Worm (Caenorhabditis elegans) whole organism, early embryonic: ENCODE measurements around the gene jamp-1.

ENCODE experiments used
- aly-1 ChIP-seq: sonication (generic microtip); optimal IDR thresholded peaks from 2 replicates; lab custom pipeline; 2016; ENCODE audit warnings: missing genetic modification characterization, missing compliant biosample characterization
- ama-1 ChIP-seq: fragments of 150-350 bp; optimal IDR thresholded peaks from 2 replicates; lab custom pipeline; 2014
- ceh-13 ChIP-seq: fragments of 200-800 bp; sonication (Bioruptor generic); optimal IDR thresholded peaks from 2 replicates; lab custom pipeline; 2018; ENCODE audit warnings: mild to moderate bottlenecking, missing genetic modification characterization, missing compliant biosample characterization
- ets-7 ChIP-seq: sonication (generic microtip); optimal IDR thresholded peaks from 2 replicates; lab custom pipeline; 2016; ENCODE audit warnings: missing genotype, missing genetic modification characterization, missing compliant biosample characterization
- flt-1 ChIP-seq: fragments of 200-800 bp; sonication (Bioruptor generic); IDR thresholded peaks from 2 replicates; pipeline ENCODE4 v1.3.6; 2022; ENCODE audit warnings: missing genetic modification characterization, missing compliant biosample characterization
- hmg-4 ChIP-seq: fragments of 200-800 bp; sonication (Bioruptor generic); optimal IDR thresholded peaks from 2 replicates; lab custom pipeline; 2018; ENCODE audit warnings: mild to moderate bottlenecking, missing genetic modification characterization, missing compliant biosample characterization
- hnd-1 ChIP-seq: sonication (generic microtip); optimal IDR thresholded peaks from 2 replicates; lab custom pipeline; 2016; ENCODE audit warnings: missing genetic modification characterization, missing compliant biosample characterization
- pes-1 ChIP-seq: fragments of 200-800 bp; sonication (Bioruptor generic); IDR thresholded peaks from 2 replicates; pipeline ENCODE4 v1.3.6; 2022; ENCODE audit warnings: missing genetic modification reagents, missing genetic modification characterization, missing compliant biosample characterization
- scrt-1 ChIP-seq: fragments of 200-800 bp; sonication (Bioruptor generic); IDR thresholded peaks from 2 replicates; pipeline ENCODE4 v1.3.6; 2022; ENCODE audit warnings: missing genetic modification characterization, missing compliant biosample characterization
- sea-1 ChIP-seq: fragments of 200-800 bp; sonication (Bioruptor generic); conservative IDR thresholded peaks from 2 replicates; pipeline ENCODE4 v1.3.6; 2022; ENCODE audit warnings: missing genetic modification characterization, missing compliant biosample characterization
- tbx-37 ChIP-seq: fragments of 200-800 bp; sonication (Bioruptor generic); conservative IDR thresholded peaks from 2 replicates; pipeline ENCODE4 v1.3.6; 2022; ENCODE audit warnings: missing genetic modification reagents, missing genetic modification characterization, missing compliant biosample characterization

DNA sequence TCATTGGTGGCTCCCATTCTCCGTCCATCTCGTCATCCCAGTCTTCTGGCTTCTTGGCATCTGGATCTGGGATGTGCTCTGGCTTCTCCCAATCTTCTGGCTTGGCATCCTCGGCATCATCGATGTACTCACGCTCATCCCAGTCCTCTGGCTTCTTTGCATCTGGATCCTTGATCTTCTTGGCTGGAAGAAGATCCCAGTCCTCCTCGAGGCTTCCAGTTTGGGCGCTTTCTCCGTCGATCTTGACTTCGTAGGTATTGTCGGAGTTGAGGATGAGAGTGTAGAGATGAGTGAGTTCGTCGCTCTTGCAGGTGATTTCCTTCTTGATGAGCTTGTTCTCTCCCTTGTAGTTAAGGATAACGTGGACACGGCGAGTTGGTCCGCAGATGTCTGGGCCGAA is 48.6 kb upstream of the jamp-1 start:
- TF ChIP-seq flt-1 (GFP tag; lab: Robert Waterston, UW) (no peak), tbx-37 (GFP tag; lab: Robert Waterston, UW) (no peak), aly-1 (tag; lab: Kevin White, UChicago) (no peak), ceh-13 (no peak), ama-1 (lab: Kevin White, UChicago) (no peak), sea-1 (no peak), scrt-1 (no peak), hnd-1 (tag; lab: Kevin White, UChicago) (no peak), hmg-4 (GFP tag; lab: Kevin White, UChicago) (no peak), ets-7 (tag; lab: Kevin White, UChicago) (no peak), pes-1 (GFP tag; lab: Robert Waterston, UW) (no peak)
